Worm (Caenorhabditis elegans): ENCODE measurements around the gene C14C10.1.
A peak's percentile ranks its signal among the peaks of the same experiment; 100 is the strongest.

DNA sequence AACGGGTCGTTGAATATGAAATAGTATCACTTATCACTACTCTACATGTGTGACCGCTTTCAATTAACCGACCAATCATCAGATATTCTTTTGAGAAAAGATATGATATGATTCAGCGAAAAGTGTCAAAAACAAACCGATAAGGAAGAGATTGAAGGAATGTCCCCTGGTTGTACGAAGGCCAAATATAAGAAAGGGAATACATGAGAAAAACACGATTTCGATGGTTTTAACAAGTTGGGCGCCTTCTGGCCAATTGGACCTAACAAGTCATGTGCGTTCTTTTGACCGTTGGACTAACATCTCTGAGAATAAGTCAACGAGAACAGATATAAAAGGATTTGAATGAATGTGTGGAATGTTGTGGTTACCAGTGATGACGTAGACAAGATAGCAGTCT lies 32.3 kb upstream of the C14C10.1 start:
- TF ChIP-seq elt-1 (tag; optimal IDR thresholded peaks at IDR 0.05) (no peak), snpc-4 (tag; optimal IDR thresholded peaks at IDR 0.05) (no peak), ama-1 (optimal IDR thresholded peaks at IDR 0.05) (peak; percentile 24), fos-1 (tag; optimal IDR thresholded peaks at IDR 0.05) (no peak), lin-39 (tag; optimal IDR thresholded peaks at IDR 0.05) (no peak), unc-39 (tag; optimal IDR thresholded peaks at IDR 0.05) (no peak), ztf-11 (tag; optimal IDR thresholded peaks at IDR 0.05) (no peak), nhr-77 (tag; optimal IDR thresholded peaks at IDR 0.05) (no peak), ztf-4 (tag; optimal IDR thresholded peaks at IDR 0.05) (no peak), lsy-2 (tag; optimal IDR thresholded peaks at IDR 0.05) (no peak), elt-3 (tag; optimal IDR thresholded peaks at IDR 0.05) (no peak)

Measured in whole organism, L2 larva.